Worm (Caenorhabditis elegans) whole organism, early embryonic: ENCODE data around the gene F28H6.4.

Experiments
- B0310.2 ChIP-seq: sonication (generic microtip); optimal IDR thresholded peaks from 2 replicates; lab custom pipeline; 2016; ENCODE audit warnings: mild to moderate bottlenecking, missing genetic modification characterization, missing compliant biosample characterization
- F13C5.2 ChIP-seq: sonication (generic microtip); optimal IDR thresholded peaks from 2 replicates; lab custom pipeline; 2017; ENCODE audit warnings: mild to moderate bottlenecking, missing genetic modification characterization, inconsistent platforms, missing compliant biosample characterization
- aly-1 ChIP-seq: sonication (generic microtip); optimal IDR thresholded peaks from 2 replicates; lab custom pipeline; 2016; ENCODE audit warnings: missing genetic modification characterization, missing compliant biosample characterization
- ama-1 ChIP-seq: fragments of 150-350 bp; optimal IDR thresholded peaks from 2 replicates; lab custom pipeline; 2014
- ceh-13 ChIP-seq: fragments of 200-800 bp; sonication (Bioruptor generic); optimal IDR thresholded peaks from 2 replicates; lab custom pipeline; 2018; ENCODE audit warnings: mild to moderate bottlenecking, missing genetic modification characterization, missing compliant biosample characterization
- ceh-36 ChIP-seq: sonication (generic microtip); optimal IDR thresholded peaks from 2 replicates; lab custom pipeline; 2016; ENCODE audit warnings: missing genetic modification characterization, inconsistent platforms, missing compliant biosample characterization
- ets-7 ChIP-seq: sonication (generic microtip); optimal IDR thresholded peaks from 2 replicates; lab custom pipeline; 2016; ENCODE audit warnings: missing genotype, missing genetic modification characterization, missing compliant biosample characterization
- flt-1 ChIP-seq: fragments of 200-800 bp; sonication (Bioruptor generic); IDR thresholded peaks from 2 replicates; pipeline ENCODE4 v1.3.6; 2022; ENCODE audit warnings: missing genetic modification characterization, missing compliant biosample characterization
- hmbx-1 ChIP-seq: sonication (generic microtip); optimal IDR thresholded peaks from 2 replicates; lab custom pipeline; 2016; ENCODE audit warnings: mild to moderate bottlenecking, missing genetic modification characterization, missing compliant biosample characterization
- hmg-4 ChIP-seq: fragments of 200-800 bp; sonication (Bioruptor generic); optimal IDR thresholded peaks from 2 replicates; lab custom pipeline; 2018; ENCODE audit warnings: mild to moderate bottlenecking, missing genetic modification characterization, missing compliant biosample characterization
- hnd-1 ChIP-seq: sonication (generic microtip); optimal IDR thresholded peaks from 2 replicates; lab custom pipeline; 2016; ENCODE audit warnings: missing genetic modification characterization, missing compliant biosample characterization
- pes-1 ChIP-seq: fragments of 200-800 bp; sonication (Bioruptor generic); IDR thresholded peaks from 2 replicates; pipeline ENCODE4 v1.3.6; 2022; ENCODE audit warnings: missing genetic modification reagents, missing genetic modification characterization, missing compliant biosample characterization
- scrt-1 ChIP-seq: fragments of 200-800 bp; sonication (Bioruptor generic); IDR thresholded peaks from 2 replicates; pipeline ENCODE4 v1.3.6; 2022; ENCODE audit warnings: missing genetic modification characterization, missing compliant biosample characterization
- sea-1 ChIP-seq: fragments of 200-800 bp; sonication (Bioruptor generic); conservative IDR thresholded peaks from 2 replicates; pipeline ENCODE4 v1.3.6; 2022; ENCODE audit warnings: missing genetic modification characterization, missing compliant biosample characterization
- tbx-11 ChIP-seq: fragments of 200-800 bp; sonication (Bioruptor generic); IDR thresholded peaks from 2 replicates; pipeline ENCODE4 v1.3.6; 2022; ENCODE audit warnings: missing genetic modification characterization, missing compliant biosample characterization
- tbx-37 ChIP-seq: fragments of 200-800 bp; sonication (Bioruptor generic); conservative IDR thresholded peaks from 2 replicates; pipeline ENCODE4 v1.3.6; 2022; ENCODE audit warnings: missing genetic modification reagents, missing genetic modification characterization, missing compliant biosample characterization
- tra-4 ChIP-seq: sonication (generic microtip); optimal IDR thresholded peaks from 2 replicates; lab custom pipeline; 2017; ENCODE audit warnings: missing genetic modification characterization, missing compliant biosample characterization

F28H6.4 gene

DNA sequence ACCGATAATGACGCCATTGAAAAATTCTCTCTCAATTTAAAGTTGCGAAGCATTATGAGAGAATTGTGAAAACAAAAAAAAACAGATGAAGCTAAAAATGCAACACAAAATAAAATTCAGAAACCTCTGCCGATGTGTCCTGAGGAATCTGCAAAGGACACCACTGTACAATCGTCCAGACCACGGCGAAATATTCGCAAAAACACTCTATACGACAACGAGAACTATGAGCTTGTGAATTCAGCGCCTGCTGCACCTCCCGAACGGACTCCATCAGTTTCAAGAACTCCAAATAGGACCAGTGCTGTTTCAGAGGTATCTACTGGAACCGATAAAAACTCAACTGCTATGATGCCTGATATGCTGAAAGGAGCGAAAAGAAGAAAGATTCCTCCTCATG is 25.2 kb upstream of the F28H6.4 start:
- TF ChIP-seq hmbx-1 (tag; lab: Kevin White, UChicago) (no peak), sea-1 (no peak), tbx-37 (GFP tag; lab: Robert Waterston, UW) (no peak), hnd-1 (tag; lab: Kevin White, UChicago) (no peak), ceh-36 (tag; lab: Kevin White, UChicago) (no peak), pes-1 (no peak), aly-1 (tag; lab: Kevin White, UChicago) (no peak)

DNA sequence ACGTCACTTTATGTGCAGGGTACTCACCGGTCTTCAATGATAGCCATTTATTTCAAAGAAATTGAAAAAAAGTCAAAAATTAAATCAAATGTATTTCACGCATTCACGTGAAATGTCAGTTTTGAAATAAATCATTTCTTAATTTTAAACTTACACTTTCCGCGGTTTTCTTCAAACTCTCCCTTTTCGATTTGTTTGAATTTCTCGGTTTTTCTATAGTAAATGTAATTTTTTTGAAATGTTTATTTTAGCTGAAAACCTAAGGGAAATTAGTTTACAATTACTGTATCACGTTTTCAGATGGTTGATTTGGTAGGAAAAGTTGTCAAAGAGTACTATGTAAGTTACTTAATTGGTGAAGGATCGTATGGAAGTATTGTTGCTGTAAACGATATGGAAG is 19.4 kb upstream of the F28H6.4 start, which contains the start of gene F16B12.7:
TSS of gene F16B12.7 (plus strand) at position 301 of the 400 bp plus-strand sequence.
- TF ChIP-seq ama-1 (lab: Kevin White, UChicago): no peak
- no peak for TF ChIP-seq ceh-13
- TF ChIP-seq hmg-4: no peak
- TF ChIP-seq scrt-1 (GFP tag; lab: Robert Waterston, UW): no peak
- TF ChIP-seq flt-1 (GFP tag; lab: Robert Waterston, UW): no peak
- no peak for TF ChIP-seq aly-1 (tag; lab: Kevin White, UChicago)
- TF ChIP-seq ets-7 (tag; lab: Kevin White, UChicago): no peak
- no peak for TF ChIP-seq tra-4 (tag; lab: Kevin White, UChicago)
- TF ChIP-seq B0310.2 (tag; lab: Kevin White, UChicago): no peak

DNA sequence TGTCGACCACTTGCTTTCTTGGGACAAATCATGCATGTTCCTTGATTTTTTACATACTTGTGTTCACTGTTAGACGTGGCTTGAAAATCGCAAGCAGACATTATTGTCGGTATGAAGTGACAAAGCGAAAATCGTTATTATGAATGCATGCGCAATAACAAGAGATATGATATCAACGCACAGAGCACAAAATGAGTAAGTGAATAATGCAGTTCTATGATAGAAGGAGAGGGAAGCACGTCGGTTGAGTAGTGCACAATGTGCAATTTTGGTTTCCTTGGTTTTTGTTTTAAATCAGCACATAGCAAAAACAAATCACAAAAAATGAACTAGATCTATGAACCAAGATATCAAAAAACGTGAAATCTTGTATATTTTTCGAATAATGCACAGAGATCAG is 14.3 kb upstream of the F28H6.4 start, which contains the start of gene nhr-281:
TSS of gene nhr-281 (minus strand) at position 101 of the 400 bp plus-strand sequence.
- TF ChIP-seq hmbx-1 (tag; lab: Kevin White, UChicago) (no peak), aly-1 (tag; lab: Kevin White, UChicago) (no peak), ama-1 (lab: Kevin White, UChicago) (no peak), B0310.2 (tag; lab: Kevin White, UChicago) (no peak), scrt-1 (GFP tag; lab: Robert Waterston, UW) (no peak)

DNA sequence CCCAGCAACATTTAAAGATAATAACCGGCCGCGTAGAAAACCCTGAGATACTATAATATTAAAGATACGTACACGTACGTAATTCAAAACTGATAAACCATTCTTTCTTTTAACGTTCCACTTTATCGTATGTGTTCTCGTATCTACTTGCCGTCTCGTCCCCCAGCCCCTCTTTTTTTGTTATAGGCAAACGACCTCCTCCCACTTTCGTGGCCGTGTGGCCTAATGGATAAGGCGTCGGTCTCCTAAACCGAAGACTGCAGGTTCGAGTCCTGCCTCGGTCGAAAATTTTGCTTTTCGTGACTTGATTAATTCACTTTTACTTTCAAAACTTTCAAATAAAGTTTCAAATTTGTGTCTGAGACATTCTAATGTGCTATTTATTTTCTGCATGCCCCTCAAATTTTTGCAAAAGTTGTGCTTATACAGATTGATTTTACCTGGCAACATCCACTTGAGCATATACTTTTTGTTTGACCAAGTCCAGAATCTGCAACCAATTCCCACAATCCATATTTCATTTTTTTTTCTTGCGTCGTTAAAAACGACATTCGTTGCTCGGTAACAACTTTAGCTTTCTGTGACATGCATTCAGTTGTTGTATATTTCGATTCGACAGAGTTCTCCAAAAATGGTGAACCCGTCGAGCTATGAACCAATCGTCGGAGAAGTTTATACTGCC is 12.1 kb upstream of the F28H6.4 start, which contains the start of gene F28H6.7:
TSS of gene F28H6.7 (plus strand) at position 632 of the 682 bp plus-strand sequence.
- no peak for TF ChIP-seq ama-1 (lab: Kevin White, UChicago)
- TF ChIP-seq tbx-37 (GFP tag; lab: Robert Waterston, UW): peak; percentile 98
- peak; percentile 98 for TF ChIP-seq pes-1
- peak; percentile 95 for TF ChIP-seq ceh-13
- TF ChIP-seq ceh-36 (tag; lab: Kevin White, UChicago): peak; percentile 95
- peak; percentile 97 for TF ChIP-seq scrt-1 (GFP tag; lab: Robert Waterston, UW)
- TF ChIP-seq tbx-11 (GFP tag; lab: Robert Waterston, UW): peak; percentile 96
- TF ChIP-seq ets-7 (tag; lab: Kevin White, UChicago): peak; percentile 90
- TF ChIP-seq B0310.2 (tag; lab: Kevin White, UChicago): peak; percentile 93
- peak; percentile 87 for TF ChIP-seq tra-4 (tag; lab: Kevin White, UChicago)
- TF ChIP-seq aly-1 (tag; lab: Kevin White, UChicago): peak; percentile 93
- TF ChIP-seq hmbx-1 (tag; lab: Kevin White, UChicago): peak; percentile 85
- TF ChIP-seq F13C5.2 (tag; lab: Kevin White, UChicago): peak; percentile 95
- TF ChIP-seq hnd-1 (tag; lab: Kevin White, UChicago): peak; percentile 90
- TF ChIP-seq hmg-4: peak; percentile 96
- peak; percentile 97 for TF ChIP-seq flt-1 (GFP tag; lab: Robert Waterston, UW)
- peak; percentile 95 for TF ChIP-seq sea-1

DNA sequence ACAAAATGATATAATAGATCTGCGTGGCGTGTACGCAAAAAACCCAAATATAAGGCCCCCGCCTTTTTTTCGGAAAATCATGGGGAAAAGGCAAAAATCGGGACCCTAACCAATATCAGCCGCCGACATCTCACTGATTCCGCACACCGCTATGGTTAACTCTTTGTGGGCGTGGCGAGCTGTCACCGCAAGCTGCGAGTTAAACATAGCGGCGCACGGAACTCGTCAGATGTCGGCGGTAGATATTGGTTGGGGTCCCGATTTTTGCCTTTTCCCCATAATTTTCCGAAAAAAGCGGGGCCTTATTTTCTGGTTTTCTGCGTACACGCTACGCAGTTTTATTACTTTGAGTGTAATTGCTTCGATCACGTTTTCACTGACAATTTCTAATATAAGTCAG is 8.9 kb upstream of the F28H6.4 start:
- no peak for TF ChIP-seq scrt-1 (GFP tag; lab: Robert Waterston, UW)
- TF ChIP-seq ceh-13: no peak

DNA sequence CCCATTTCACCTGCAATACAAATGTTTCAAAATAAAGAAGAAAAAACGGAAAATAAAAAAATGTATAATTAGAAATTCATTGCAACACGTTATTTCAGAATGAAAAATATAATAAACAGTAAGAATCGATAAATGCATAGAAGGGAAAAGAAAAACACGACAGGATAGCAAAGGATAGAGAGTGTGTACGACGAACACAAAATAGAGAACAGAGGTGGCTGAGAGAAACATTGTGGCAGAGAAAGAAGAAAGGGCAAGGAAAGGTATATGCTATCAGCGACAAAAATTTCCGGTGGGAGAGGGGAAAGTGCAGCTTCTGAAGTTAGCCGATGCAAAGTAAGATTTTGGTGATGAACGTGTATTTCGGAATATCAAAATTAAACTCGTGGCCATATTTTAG is 1.8 kb upstream of the F28H6.4 start, which contains the start of gene F28H6.6:
TSS of gene F28H6.6 (minus strand) at position 10 of the 400 bp plus-strand sequence.
- TF ChIP-seq aly-1 (tag; lab: Kevin White, UChicago): no peak
- no peak for TF ChIP-seq ceh-13
- TF ChIP-seq flt-1 (GFP tag; lab: Robert Waterston, UW): no peak
- no peak for TF ChIP-seq ama-1 (lab: Kevin White, UChicago)
- no peak for TF ChIP-seq tbx-11 (GFP tag; lab: Robert Waterston, UW)
- no peak for TF ChIP-seq B0310.2 (tag; lab: Kevin White, UChicago)
- TF ChIP-seq pes-1: no peak
- no peak for TF ChIP-seq hmg-4
- TF ChIP-seq F13C5.2 (tag; lab: Kevin White, UChicago): no peak
- TF ChIP-seq hmbx-1 (tag; lab: Kevin White, UChicago): no peak
- TF ChIP-seq tra-4 (tag; lab: Kevin White, UChicago): no peak
- no peak for TF ChIP-seq scrt-1 (GFP tag; lab: Robert Waterston, UW)
- no peak for TF ChIP-seq sea-1
- TF ChIP-seq ceh-36 (tag; lab: Kevin White, UChicago): no peak
- no peak for TF ChIP-seq ets-7 (tag; lab: Kevin White, UChicago)
- no peak for TF ChIP-seq tbx-37 (GFP tag; lab: Robert Waterston, UW)
- TF ChIP-seq hnd-1 (tag; lab: Kevin White, UChicago): no peak

DNA sequence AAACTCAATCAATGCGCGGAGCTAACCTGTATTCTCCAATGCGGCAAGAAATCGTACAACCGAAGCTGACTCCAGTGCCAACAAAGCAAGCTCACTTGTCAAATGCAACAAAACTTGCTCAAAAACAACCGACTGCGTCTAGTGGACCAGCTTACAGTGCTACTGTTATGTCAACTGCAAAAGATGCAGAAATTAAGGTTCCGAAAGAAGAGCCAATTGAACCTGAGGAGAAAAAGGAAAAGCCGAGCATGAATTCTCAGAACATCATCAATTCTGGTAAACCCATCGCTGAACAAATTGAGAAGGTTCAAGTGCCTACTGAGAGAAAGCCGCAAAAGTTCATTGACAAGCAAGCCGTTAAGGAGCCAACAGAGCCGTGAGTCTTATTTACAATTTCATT is 3.8 kb downstream of the F28H6.4 start:
- no peak for TF ChIP-seq ceh-36 (tag; lab: Kevin White, UChicago)
- TF ChIP-seq ceh-13: no peak
- no peak for TF ChIP-seq ama-1 (lab: Kevin White, UChicago)
- no peak for TF ChIP-seq ets-7 (tag; lab: Kevin White, UChicago)
- no peak for TF ChIP-seq hnd-1 (tag; lab: Kevin White, UChicago)
- TF ChIP-seq scrt-1 (GFP tag; lab: Robert Waterston, UW): no peak
- no peak for TF ChIP-seq B0310.2 (tag; lab: Kevin White, UChicago)
- TF ChIP-seq tra-4 (tag; lab: Kevin White, UChicago): no peak
- TF ChIP-seq hmbx-1 (tag; lab: Kevin White, UChicago): no peak
